Fruit fly (Drosophila melanogaster): ENCODE measurements around the gene slgA.

slgA gene

dm6 chrX:21339476-21339931, 34.3 kb upstream of the slgA start, which contains the start of the genes tty and fliI (continued):
- TF ChIP-seq Gsc (GFP tag; IDR thresholded peaks at IDR 0.05) (peak; percentile 80), CG31365 (tag; optimal IDR thresholded peaks at IDR 0.05) (no peak), CG32532 (GFP tag; IDR thresholded peaks at IDR 0.05) (peak; percentile 92), CG1647 (GFP tag; optimal IDR thresholded peaks at IDR 0.05) (peak; percentile 72), knrl (GFP tag; IDR thresholded peaks at IDR 0.05; ENCODE audit: partially characterized antibody) (peak; percentile 37; the same call in 1 of the 3 replicates), ato (GFP tag; IDR thresholded peaks at IDR 0.05; ENCODE audit: partially characterized antibody) (no peak), Optix (GFP tag; IDR thresholded peaks at IDR 0.05) (peak; percentile 92), chm (GFP tag; IDR thresholded peaks at IDR 0.05) (peak; percentile 91), Dfd (GFP tag; optimal IDR thresholded peaks at IDR 0.05) (no peak), Mrtf (GFP tag; IDR thresholded peaks at IDR 0.05) (peak; percentile 89), Tbp (GFP tag; optimal IDR thresholded peaks at IDR 0.05) (no peak), HLH3B (GFP tag; IDR thresholded peaks at IDR 0.05) (peak; percentile 86), gem (tag; optimal IDR thresholded peaks at IDR 0.05) (peak; percentile 83), bcd (GFP tag; optimal IDR thresholded peaks at IDR 0.05) (peak; percentile 83), CG10267 (tag; optimal IDR thresholded peaks at IDR 0.05) (peak; percentile 90), CG13775 (GFP tag; optimal IDR thresholded peaks at IDR 0.05) (peak; percentile 84), onecut (GFP tag; IDR thresholded peaks at IDR 0.05) (peak; percentile 43), CG8359 (GFP tag; optimal IDR thresholded peaks at IDR 0.05; ENCODE audit: borderline replicate concordance) (peak; percentile 26), CG17802 (tag; optimal IDR thresholded peaks at IDR 0.05) (peak; percentile 48), rib (GFP tag; IDR thresholded peaks at IDR 0.05) (peak; percentile 87), abd-A (tag; optimal IDR thresholded peaks at IDR 0.05) (no peak), CG2678 (tag; optimal IDR thresholded peaks at IDR 0.05) (peak; percentile 75), Opbp (GFP tag; IDR thresholded peaks at IDR 0.05; ENCODE audit: partially characterized antibody) (peak; percentile 65), CG10321 (GFP tag; IDR thresholded peaks at IDR 0.05) (peak; percentile 49; the same call in 1 of the 2 replicates), CG9797 (GFP tag; optimal IDR thresholded peaks at IDR 0.05) (peak; percentile 90), CG11085 (GFP tag; IDR thresholded peaks at IDR 0.05) (peak; percentile 83), pzg (GFP tag; optimal IDR thresholded peaks at IDR 0.05) (peak; percentile 89), Ada2b (GFP tag; IDR thresholded peaks at IDR 0.05) (peak; percentile 85), CG2129 (GFP tag; IDR thresholded peaks at IDR 0.05; ENCODE audit: partially characterized antibody) (no peak), CG11504 (tag; optimal IDR thresholded peaks at IDR 0.05) (no peak), cg (GFP tag; optimal IDR thresholded peaks at IDR 0.05) (no peak), sc (optimal IDR thresholded peaks at IDR 0.05) (no peak), sc (GFP tag; optimal IDR thresholded peaks at IDR 0.05) (peak; percentile 62), prd (optimal IDR thresholded peaks at IDR 0.05) (no peak), prd (GFP tag; IDR thresholded peaks at IDR 0.05) (peak; percentile 94), sisA (GFP tag; IDR thresholded peaks at IDR 0.05) (peak; percentile 92), stc (GFP tag; IDR thresholded peaks at IDR 0.05) (peak; percentile 81), CG32772 (GFP tag; IDR thresholded peaks at IDR 0.05) (peak; percentile 93), CG18011 (GFP tag; optimal IDR thresholded peaks at IDR 0.05) (peak; percentile 69), Dref (GFP tag; IDR thresholded peaks at IDR 0.05) (peak; percentile 46), CG5953 (GFP tag; IDR thresholded peaks at IDR 0.05) (peak; percentile 69; the same call in 1 of the 2 replicates), jing (GFP tag; optimal IDR thresholded peaks at IDR 0.05) (peak; percentile 56), CG33557 (GFP tag; optimal IDR thresholded peaks at IDR 0.05) (no peak), Dbx (GFP tag; IDR thresholded peaks at IDR 0.05) (peak; percentile 85), CG10654 (GFP tag; optimal IDR thresholded peaks at IDR 0.05) (peak; percentile 78), lilli (GFP tag; optimal IDR thresholded peaks at IDR 0.05) (peak; percentile 91), lab (GFP tag; optimal IDR thresholded peaks at IDR 0.05) (no peak), CG2202 (tag; optimal IDR thresholded peaks at IDR 0.05) (peak; percentile 27), CG12769 (tag; optimal IDR thresholded peaks at IDR 0.05) (peak; percentile 86), Doc2 (GFP tag; IDR thresholded peaks at IDR 0.05) (peak; percentile 67), B-H2 (GFP tag; optimal IDR thresholded peaks at IDR 0.05) (peak; percentile 39)

All from whole organism, embryonic.